Worm (Caenorhabditis elegans): ENCODE data around the gene R07C3.13.
"Not testable (repeated sequence)": the region's sequence is repeated elsewhere in the genome, so short reads cannot be mapped to it uniquely, and the experiment has no call there.

Gene R07C3.13

DNA sequence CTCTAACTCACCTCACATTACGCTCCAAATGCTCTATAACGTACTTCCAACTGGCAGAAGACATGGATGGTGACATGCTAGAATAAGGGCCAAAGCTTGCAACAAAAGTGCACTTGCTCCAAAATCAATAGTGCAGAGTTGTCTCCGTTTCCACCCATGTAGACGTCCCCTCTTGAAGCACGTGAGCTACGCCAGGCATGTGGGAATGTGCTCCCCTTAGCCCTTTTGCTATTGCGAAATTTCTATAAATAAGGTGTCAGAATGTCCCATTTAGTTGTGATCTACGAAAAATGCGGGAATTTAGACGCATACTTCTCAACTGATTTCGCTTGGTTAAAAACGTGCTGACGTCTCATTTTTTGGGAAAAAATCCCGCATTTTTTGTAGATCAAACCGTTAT is 23.1 kb upstream of the R07C3.13 start:
- no peak for TF ChIP-seq scrt-1 (GFP tag; IDR thresholded peaks at IDR 0.05)
- TF ChIP-seq sea-1 (GFP tag; conservative IDR thresholded peaks at IDR 0.05) = no peak
- no peak for TF ChIP-seq hmbx-1 (tag; optimal IDR thresholded peaks at IDR 0.05)
- no peak for TF ChIP-seq tra-4 (tag; optimal IDR thresholded peaks at IDR 0.05)
- no peak for TF ChIP-seq hnd-1 (tag; optimal IDR thresholded peaks at IDR 0.05)

DNA sequence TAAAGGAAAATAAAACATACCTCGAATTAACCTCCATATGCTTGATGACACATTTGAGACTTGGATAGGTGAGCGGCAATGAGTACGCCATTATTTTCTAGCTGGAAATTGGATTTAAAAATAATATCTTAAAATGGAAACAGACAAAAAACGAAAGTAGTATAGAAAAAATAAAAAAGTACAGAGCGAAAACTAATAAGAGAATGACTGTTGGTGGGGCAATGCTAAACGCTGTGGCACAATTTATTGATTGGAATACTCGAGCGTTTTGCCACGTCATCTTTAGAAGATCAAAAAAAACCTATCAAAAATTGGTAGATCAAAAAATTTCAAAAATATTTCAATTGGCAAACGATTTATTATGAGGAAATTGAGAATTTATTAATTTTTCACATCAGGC is 20.9 kb upstream of the R07C3.13 start, which contains the start of gene fbxc-32:
fbxc-32 (minus strand) TSS at position 101 of the 400 bp plus-strand sequence.
- TF ChIP-seq ets-7 (tag; optimal IDR thresholded peaks at IDR 0.05) (no peak), flt-1 (GFP tag; IDR thresholded peaks at IDR 0.05) (no peak), B0310.2 (tag; optimal IDR thresholded peaks at IDR 0.05) (no peak), hmg-4 (GFP tag; optimal IDR thresholded peaks at IDR 0.05) (no peak), F13C5.2 (tag; optimal IDR thresholded peaks at IDR 0.05) (no peak), scrt-1 (GFP tag; IDR thresholded peaks at IDR 0.05) (no peak), tbx-11 (GFP tag; IDR thresholded peaks at IDR 0.05) (no peak), ceh-36 (tag; optimal IDR thresholded peaks at IDR 0.05) (no peak), sea-1 (GFP tag; conservative IDR thresholded peaks at IDR 0.05) (no peak), hnd-1 (tag; optimal IDR thresholded peaks at IDR 0.05) (no peak), ama-1 (optimal IDR thresholded peaks at IDR 0.05) (no peak), ceh-13 (GFP tag; optimal IDR thresholded peaks at IDR 0.05) (no peak), tra-4 (tag; optimal IDR thresholded peaks at IDR 0.05) (no peak)

DNA sequence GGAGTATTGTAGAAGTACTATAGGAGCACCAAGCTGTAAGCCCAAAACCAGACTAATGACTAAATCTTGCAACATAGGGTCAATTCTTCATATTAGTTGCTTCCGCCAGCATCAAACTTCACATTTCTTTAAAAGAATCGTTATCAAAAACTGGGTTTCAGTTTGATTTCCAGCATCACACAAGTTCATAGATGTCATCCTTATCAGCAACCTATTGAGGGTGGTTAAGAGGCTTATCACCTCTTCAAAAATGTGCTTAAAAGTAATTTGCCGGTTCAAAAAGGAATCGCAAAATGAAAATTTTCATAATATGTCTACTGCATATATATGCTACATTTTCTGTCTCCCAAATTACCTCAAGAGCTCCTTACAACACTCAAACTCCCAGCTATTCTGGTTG is 16.5 kb upstream of the R07C3.13 start, which contains the start of gene clec-43:
clec-43 (plus strand) TSS at position 294 of the 400 bp plus-strand sequence.
- no peak for TF ChIP-seq F13C5.2 (tag; optimal IDR thresholded peaks at IDR 0.05)
- TF ChIP-seq tra-4 (tag; optimal IDR thresholded peaks at IDR 0.05) = no peak
- TF ChIP-seq hmbx-1 (tag; optimal IDR thresholded peaks at IDR 0.05) = no peak
- no peak for TF ChIP-seq ama-1 (optimal IDR thresholded peaks at IDR 0.05)
- TF ChIP-seq B0310.2 (tag; optimal IDR thresholded peaks at IDR 0.05) = no peak
- no peak for TF ChIP-seq scrt-1 (GFP tag; IDR thresholded peaks at IDR 0.05)
- TF ChIP-seq tbx-11 (GFP tag; IDR thresholded peaks at IDR 0.05) = no peak
- TF ChIP-seq pes-1 (GFP tag; IDR thresholded peaks at IDR 0.05) = no peak
- TF ChIP-seq hnd-1 (tag; optimal IDR thresholded peaks at IDR 0.05) = no peak
- no peak for TF ChIP-seq ets-7 (tag; optimal IDR thresholded peaks at IDR 0.05)
- TF ChIP-seq tbx-37 (GFP tag; conservative IDR thresholded peaks at IDR 0.05) = no peak
- no peak for TF ChIP-seq aly-1 (tag; optimal IDR thresholded peaks at IDR 0.05)
- no peak for TF ChIP-seq flt-1 (GFP tag; IDR thresholded peaks at IDR 0.05)
- TF ChIP-seq hmg-4 (GFP tag; optimal IDR thresholded peaks at IDR 0.05) = no peak
- no peak for TF ChIP-seq ceh-36 (tag; optimal IDR thresholded peaks at IDR 0.05)

DNA sequence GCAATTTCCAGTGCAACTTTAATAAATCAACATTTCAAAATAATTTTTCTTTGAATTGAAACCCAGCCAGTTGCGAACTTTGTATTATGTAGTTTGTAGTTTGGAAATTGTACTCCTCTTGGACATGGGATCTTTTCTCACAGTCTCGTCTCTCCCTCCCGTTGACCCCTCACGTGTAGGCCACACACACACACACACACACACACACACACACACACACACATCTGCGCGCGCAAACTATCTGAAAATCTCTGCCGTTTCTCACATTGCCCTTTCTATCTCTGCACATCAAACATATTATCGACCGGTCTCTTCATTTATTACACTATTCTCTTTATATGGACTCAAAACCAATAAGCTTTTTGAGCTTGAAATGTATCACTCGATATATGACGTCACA is 13.5 kb upstream of the R07C3.13 start, which contains the start of gene fbxc-36:
fbxc-36 (plus strand) TSS at position 205 of the 400 bp plus-strand sequence.
- TF ChIP-seq F13C5.2 (tag; optimal IDR thresholded peaks at IDR 0.05) (no peak), pes-1 (GFP tag; IDR thresholded peaks at IDR 0.05) (no peak), sea-1 (GFP tag; conservative IDR thresholded peaks at IDR 0.05) (no peak), tra-4 (tag; optimal IDR thresholded peaks at IDR 0.05) (no peak), hmbx-1 (tag; optimal IDR thresholded peaks at IDR 0.05) (no peak), aly-1 (tag; optimal IDR thresholded peaks at IDR 0.05) (no peak), flt-1 (GFP tag; IDR thresholded peaks at IDR 0.05) (no peak), scrt-1 (GFP tag; IDR thresholded peaks at IDR 0.05) (no peak), ceh-13 (GFP tag; optimal IDR thresholded peaks at IDR 0.05) (no peak), ama-1 (optimal IDR thresholded peaks at IDR 0.05) (no peak), ets-7 (tag; optimal IDR thresholded peaks at IDR 0.05) (no peak), B0310.2 (tag; optimal IDR thresholded peaks at IDR 0.05) (no peak), tbx-37 (GFP tag; conservative IDR thresholded peaks at IDR 0.05) (no peak), ceh-36 (tag; optimal IDR thresholded peaks at IDR 0.05) (no peak)

DNA sequence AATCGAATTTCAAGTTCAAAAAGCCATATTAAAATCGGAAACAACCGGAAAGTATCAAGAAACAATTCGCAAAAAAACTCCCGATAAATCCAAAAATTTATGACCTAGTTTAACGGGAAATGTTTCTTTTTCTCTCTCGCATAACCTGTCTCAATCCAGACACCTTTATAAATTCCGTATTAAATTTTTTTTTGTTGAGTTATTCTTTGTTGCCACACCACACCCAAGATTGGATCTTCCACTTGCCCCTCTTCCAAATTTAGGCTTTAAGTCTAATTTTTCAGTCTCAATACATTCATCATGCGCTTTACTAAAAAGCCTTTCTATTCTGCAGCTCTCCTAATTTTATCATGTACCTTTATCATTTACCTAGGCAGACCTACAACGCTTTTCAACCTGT is 11.3 kb upstream of the R07C3.13 start, which contains the start of gene R07C3.3:
R07C3.3 (plus strand) TSS at position 301 of the 400 bp plus-strand sequence.
- TF ChIP-seq hnd-1 (tag; optimal IDR thresholded peaks at IDR 0.05) (no peak), scrt-1 (GFP tag; IDR thresholded peaks at IDR 0.05) (no peak), hmg-4 (GFP tag; optimal IDR thresholded peaks at IDR 0.05) (no peak), pes-1 (GFP tag; IDR thresholded peaks at IDR 0.05) (no peak)

DNA sequence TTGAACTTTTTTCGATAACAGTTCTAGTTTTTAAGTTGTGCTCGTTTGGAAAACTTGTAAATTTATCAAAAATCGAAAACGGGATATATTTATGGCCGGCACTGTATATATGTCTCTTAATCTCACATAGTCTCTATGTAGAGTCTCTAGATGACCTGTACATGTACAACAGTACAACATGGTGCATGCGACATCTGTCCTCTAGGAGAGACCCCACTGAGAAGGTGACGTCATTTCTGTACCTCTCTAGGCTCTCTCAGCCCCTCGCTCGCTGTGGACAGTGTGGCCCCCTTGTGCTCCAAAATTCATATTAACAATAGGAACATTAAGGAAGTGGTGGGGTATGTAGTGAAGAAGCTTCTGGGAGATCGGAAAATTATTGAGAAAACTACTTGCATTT is 10.0 kb upstream of the R07C3.13 start:
- TF ChIP-seq hmg-4 (GFP tag; optimal IDR thresholded peaks at IDR 0.05) = no peak
- TF ChIP-seq ceh-13 (GFP tag; optimal IDR thresholded peaks at IDR 0.05) = no peak
- 0 out of 2 replicates have a peak, but pooled peaks have one; percentile 22 for TF ChIP-seq sea-1 (GFP tag; conservative IDR thresholded peaks at IDR 0.05)
- TF ChIP-seq tra-4 (tag; optimal IDR thresholded peaks at IDR 0.05) = no peak
- no peak for TF ChIP-seq B0310.2 (tag; optimal IDR thresholded peaks at IDR 0.05)

DNA sequence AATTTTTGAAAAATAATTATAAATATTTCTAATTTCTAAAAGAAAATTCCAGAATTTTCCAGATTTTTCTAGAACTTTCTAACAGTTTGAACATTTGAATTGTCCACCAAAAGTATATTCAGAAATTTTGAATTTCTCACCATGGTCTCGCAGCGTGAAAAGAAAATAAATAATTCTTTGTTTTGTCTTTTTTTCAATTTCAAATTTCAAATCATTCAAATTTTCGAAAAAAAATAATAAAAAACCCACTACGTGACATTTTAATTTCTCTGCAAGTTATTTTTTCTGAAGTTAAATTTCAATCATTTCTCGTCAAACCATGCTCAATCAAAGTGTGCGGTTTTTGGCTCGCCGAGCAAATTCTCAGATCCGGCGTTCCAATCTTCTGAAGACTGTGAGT is 5.5 kb upstream of the R07C3.13 start, which contains the start of gene acs-15:
acs-15 (plus strand) TSS at position 301 of the 400 bp plus-strand sequence.
- no peak for TF ChIP-seq ets-7 (tag; optimal IDR thresholded peaks at IDR 0.05)
- no peak for TF ChIP-seq hmbx-1 (tag; optimal IDR thresholded peaks at IDR 0.05)
- TF ChIP-seq F13C5.2 (tag; optimal IDR thresholded peaks at IDR 0.05) = no peak
- no peak for TF ChIP-seq ama-1 (optimal IDR thresholded peaks at IDR 0.05)
- no peak for TF ChIP-seq ceh-13 (GFP tag; optimal IDR thresholded peaks at IDR 0.05)
- no peak for TF ChIP-seq ceh-36 (tag; optimal IDR thresholded peaks at IDR 0.05)
- no peak for TF ChIP-seq hnd-1 (tag; optimal IDR thresholded peaks at IDR 0.05)
- TF ChIP-seq aly-1 (tag; optimal IDR thresholded peaks at IDR 0.05) = no peak
- TF ChIP-seq tra-4 (tag; optimal IDR thresholded peaks at IDR 0.05) = no peak
- no peak for TF ChIP-seq scrt-1 (GFP tag; IDR thresholded peaks at IDR 0.05)
- TF ChIP-seq sea-1 (GFP tag; conservative IDR thresholded peaks at IDR 0.05) = no peak

DNA sequence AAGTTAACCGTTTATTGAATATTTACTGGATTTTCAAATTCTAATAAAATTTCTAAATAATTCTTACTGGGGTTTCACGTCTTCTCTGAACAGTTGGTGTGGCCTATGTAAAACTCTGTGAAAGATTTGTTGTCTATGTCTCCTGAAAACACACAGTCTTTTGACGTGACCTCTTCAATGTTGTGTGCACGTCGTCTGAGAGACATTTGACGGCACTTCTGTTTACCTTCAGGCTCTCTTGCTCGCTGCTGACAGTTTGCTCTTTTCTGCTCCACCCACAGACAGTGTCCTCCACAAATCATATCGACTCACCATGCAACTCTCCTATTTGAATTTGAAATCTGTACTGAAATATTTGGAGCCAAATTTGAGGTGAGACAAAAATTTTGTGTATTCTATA is 3.6 kb upstream of the R07C3.13 start, which contains the start of gene fbxc-34:
fbxc-34 (plus strand) TSS at position 301 of the 400 bp plus-strand sequence.
- TF ChIP-seq hnd-1 (tag; optimal IDR thresholded peaks at IDR 0.05); tra-4 (tag; optimal IDR thresholded peaks at IDR 0.05); pes-1 (GFP tag; IDR thresholded peaks at IDR 0.05): not testable (repeated sequence)
